Worm (Caenorhabditis elegans) whole organism, young adult: ENCODE measurements around the gene F01E11.18.

ENCODE experiments used
- C17E4.6 ChIP-seq: fragments of 200-800 bp; sonication (Bioruptor generic); IDR thresholded peaks from 2 replicates; pipeline ENCODE4 v1.3.6; 2022; ENCODE audit warnings: missing genetic modification reagents, missing genetic modification characterization, missing compliant biosample characterization
- D2030.7 ChIP-seq: fragments of 200-800 bp; sonication (Bioruptor generic); IDR thresholded peaks from 2 replicates; pipeline ENCODE4 v1.3.6; 2022; ENCODE audit warnings: missing genetic modification reagents, missing genetic modification characterization, missing compliant biosample characterization
- F33H1.4 ChIP-seq: fragments of 200-800 bp; sonication (Bioruptor generic); IDR thresholded peaks from 2 replicates; pipeline ENCODE4 v1.3.6; 2022; ENCODE audit warnings: missing genetic modification reagents, missing genetic modification characterization, missing compliant biosample characterization
- F37B4.10 ChIP-seq: fragments of 200-800 bp; sonication (Bioruptor generic); IDR thresholded peaks from 2 replicates; pipeline ENCODE4 v1.3.6; 2022; ENCODE audit warnings: missing genetic modification characterization, missing compliant biosample characterization
- K11D2.4 ChIP-seq: fragments of 200-800 bp; sonication (Bioruptor generic); IDR thresholded peaks from 2 replicates; pipeline ENCODE4 v1.3.6; 2022; ENCODE audit warnings: missing genetic modification reagents, missing genetic modification characterization, missing compliant biosample characterization
- Y67H2A.10 ChIP-seq: fragments of 200-800 bp; sonication (Bioruptor generic); conservative IDR thresholded peaks from 2 replicates; pipeline ENCODE4 v1.3.6; 2022; ENCODE audit warnings: missing genetic modification reagents, missing genetic modification characterization, missing compliant biosample characterization
- Y79H2A.3 ChIP-seq: fragments of 200-800 bp; sonication (Bioruptor generic); conservative IDR thresholded peaks from 2 replicates; pipeline ENCODE4 v1.3.6; 2022; ENCODE audit warnings: missing genetic modification reagents, missing genetic modification characterization, missing compliant biosample characterization
- ZK185.1 ChIP-seq: sonication (generic microtip); optimal IDR thresholded peaks from 2 replicates; lab custom pipeline; 2016; ENCODE audit warnings: mild to moderate bottlenecking, missing genetic modification characterization, missing compliant biosample characterization; ENCODE audit not compliant: poor library complexity, severe bottlenecking
- aptf-3 ChIP-seq: fragments of 200-800 bp; sonication (Bioruptor generic); IDR thresholded peaks from 2 replicates; pipeline ENCODE4 v1.3.6; 2022; ENCODE audit warnings: missing genetic modification characterization, missing compliant biosample characterization
- attf-3 ChIP-seq: fragments of 200-800 bp; sonication (Bioruptor generic); conservative IDR thresholded peaks from 2 replicates; pipeline ENCODE4 v1.3.6; 2022; ENCODE audit warnings: missing genetic modification reagents, missing genetic modification characterization, missing compliant biosample characterization
- bed-2 ChIP-seq: fragments of 200-800 bp; sonication (Bioruptor generic); IDR thresholded peaks from 2 replicates; pipeline ENCODE4 v1.3.6; 2022; ENCODE audit warnings: missing genetic modification reagents, missing genetic modification characterization, missing compliant biosample characterization
- ceh-100 ChIP-seq: fragments of 200-800 bp; sonication (Bioruptor generic); IDR thresholded peaks from 2 replicates; pipeline ENCODE4 v1.3.6; 2022; ENCODE audit warnings: missing genetic modification reagents, missing genetic modification characterization, missing compliant biosample characterization
- ceh-40 ChIP-seq: fragments of 200-800 bp; sonication (Bioruptor generic); IDR thresholded peaks from 2 replicates; pipeline ENCODE4 v1.3.6; 2022; ENCODE audit warnings: missing genetic modification characterization, missing compliant biosample characterization
- die-1 ChIP-seq: sonication (generic microtip); optimal IDR thresholded peaks from 2 replicates; lab custom pipeline; 2016; ENCODE audit warnings: missing genotype, mild to moderate bottlenecking, missing genetic modification characterization, missing compliant biosample characterization
- efl-1 ChIP-seq: fragments of 150-350 bp; optimal IDR thresholded peaks from 2 replicates; lab custom pipeline; 2014; ENCODE audit warnings: missing biosample characterization, missing genetic modification reagents, missing genetic modification characterization
- ets-4 ChIP-seq: fragments of 200-800 bp; sonication (Bioruptor generic); optimal IDR thresholded peaks from 2 replicates; lab custom pipeline; 2018; ENCODE audit warnings: mild to moderate bottlenecking, missing genetic modification characterization, missing compliant biosample characterization
- him-1 ChIP-seq: sonication (generic microtip); optimal IDR thresholded peaks from 2 replicates; lab custom pipeline; 2016; ENCODE audit warnings: missing genotype, missing genetic modification reagents, missing genetic modification characterization, missing compliant biosample characterization
- hsf-1 ChIP-seq: fragments of 200-800 bp; sonication (Bioruptor generic); IDR thresholded peaks from 2 replicates; pipeline ENCODE4 v1.3.6; 2022; ENCODE audit warnings: missing genetic modification reagents, missing genetic modification characterization, missing compliant biosample characterization
- lag-1 ChIP-seq: fragments of 200-800 bp; sonication (Bioruptor generic); IDR thresholded peaks from 2 replicates; pipeline ENCODE4 v1.3.6; 2022; ENCODE audit warnings: missing genetic modification reagents, missing genetic modification characterization, missing compliant biosample characterization
- let-526 ChIP-seq: fragments of 200-800 bp; sonication (Bioruptor generic); IDR thresholded peaks from 2 replicates; pipeline ENCODE4 v1.3.6; 2022; ENCODE audit warnings: missing genetic modification reagents, missing genetic modification characterization, missing compliant biosample characterization
- lin-35 ChIP-seq, 3 experiments: fragments of 150-350 bp in 2 of 3; sonication (generic microtip) in 1 of 3; optimal IDR thresholded peaks; 2 replicates each; lab custom pipeline; 2014 to 2018; ENCODE audit warnings: missing biosample characterization in 3 of 3, missing genetic modification characterization in 3 of 3, missing genetic modification reagents in 3 of 3
- lsy-27 ChIP-seq: sonication (generic microtip); optimal IDR thresholded peaks from 2 replicates; lab custom pipeline; 2017; ENCODE audit warnings: missing genetic modification characterization, mild to moderate bottlenecking, missing compliant biosample characterization, antibody characterized with exemption, missing genotype, borderline replicate concordance; ENCODE audit not compliant: insufficient read depth
- madf-10 ChIP-seq: sonication (generic microtip); optimal IDR thresholded peaks from 2 replicates; lab custom pipeline; 2016; ENCODE audit warnings: mild to moderate bottlenecking, missing genetic modification characterization, missing compliant biosample characterization
- nfya-1 ChIP-seq: sonication (generic microtip); optimal IDR thresholded peaks from 2 replicates; lab custom pipeline; 2017; ENCODE audit warnings: antibody characterized with exemption, missing compliant biosample characterization, missing genetic modification characterization, borderline replicate concordance; ENCODE audit not compliant: insufficient read depth
- nfya-2 ChIP-seq: fragments of 200-800 bp; sonication (Bioruptor generic); IDR thresholded peaks from 2 replicates; pipeline ENCODE4 v1.3.6; 2022; ENCODE audit warnings: missing genetic modification reagents, missing genetic modification characterization, missing compliant biosample characterization
- nhr-179 ChIP-seq: sonication (generic microtip); optimal IDR thresholded peaks from 2 replicates; lab custom pipeline; 2016; ENCODE audit warnings: mild to moderate bottlenecking, missing genetic modification characterization, missing compliant biosample characterization
- nhr-90 ChIP-seq: sonication (generic microtip); optimal IDR thresholded peaks from 2 replicates; lab custom pipeline; 2016; ENCODE audit warnings: missing genotype, mild to moderate bottlenecking, missing genetic modification characterization, missing compliant biosample characterization
- rcor-1 ChIP-seq: fragments of 200-800 bp; sonication (Bioruptor generic); IDR thresholded peaks from 2 replicates; pipeline ENCODE4 v1.3.6; 2022; ENCODE audit warnings: missing genetic modification reagents, missing genetic modification characterization, missing compliant biosample characterization
- snpc-4 ChIP-seq, 5 experiments: fragments of 150-350 bp in 1 of 5; sonication (generic microtip) in 4 of 5; optimal IDR thresholded peaks; 2 replicates each; lab custom pipeline; 2014 to 2018; ENCODE audit warnings: missing genetic modification characterization in 5 of 5, missing biosample characterization in 3 of 5, antibody characterized with exemption in 2 of 5, mild to moderate bottlenecking in 2 of 5, missing compliant biosample characterization in 2 of 5, missing genotype in 2 of 5, moderate library complexity in 2 of 5, missing genetic modification reagents in 1 of 5
- somi-1 ChIP-seq: fragments of 200-800 bp; sonication (Bioruptor generic); optimal IDR thresholded peaks from 2 replicates; lab custom pipeline; 2018; ENCODE audit warnings: mild to moderate bottlenecking, missing genetic modification characterization, missing compliant biosample characterization
- unc-130 ChIP-seq: sonication (generic microtip); optimal IDR thresholded peaks from 2 replicates; lab custom pipeline; 2016; ENCODE audit warnings: missing genetic modification reagents, missing genetic modification characterization, missing compliant biosample characterization
- ztf-25 ChIP-seq: fragments of 200-800 bp; sonication (Bioruptor generic); IDR thresholded peaks from 2 replicates; pipeline ENCODE4 v1.3.6; 2022; ENCODE audit warnings: missing genetic modification reagents, missing genetic modification characterization, missing compliant biosample characterization

Gene F01E11.18

ce11 chrX:7005475-7005874 lies 16.0 kb downstream of the F01E11.18 start, which contains the start of gene tyra-2:
tyra-2 (minus strand) TSS chrX:7005575.
- TF ChIP-seq nhr-90 (tag; lab: Kevin White, UChicago) (no peak), rcor-1 (no peak), F37B4.10 (GFP tag; lab: Robert Waterston, UW) (no peak), nfya-2 (GFP tag; lab: Robert Waterston, UW) (no peak), die-1 (tag; lab: Kevin White, UChicago) (no peak), ceh-100 (GFP tag; lab: Robert Waterston, UW) (no peak), ets-4 (GFP tag; lab: Kevin White, UChicago) (no peak), hsf-1 (GFP tag; lab: Robert Waterston, UW) (no peak), F33H1.4 (GFP tag; lab: Robert Waterston, UW) (no peak), unc-130 (GFP tag; lab: Kevin White, UChicago) (no peak), efl-1 (GFP tag; lab: Kevin White, UChicago) (no peak), Y79H2A.3 (GFP tag; lab: Robert Waterston, UW) (no peak), bed-2 (no peak), K11D2.4 (GFP tag; lab: Robert Waterston, UW) (no peak)

ce11 chrX:7005919-7006318 lies 16.5 kb downstream of the F01E11.18 start:
- no peak for TF ChIP-seq lsy-27 (tag; lab: Kevin White, UChicago)
- TF ChIP-seq snpc-4 (GFP tag; optimal IDR thresholded peaks at IDR 0.05; lab: Kevin White, UChicago), result peak; percentile 14
- peak in 2 of 4 experiments; percentile 71 to 81 for TF ChIP-seq snpc-4 (tag; optimal IDR thresholded peaks at IDR 0.05; lab: Kevin White, UChicago)
- TF ChIP-seq nfya-1 (tag; lab: Kevin White, UChicago), result no peak
- TF ChIP-seq ztf-25 (GFP tag; lab: Robert Waterston, UW), result no peak
- TF ChIP-seq lag-1, result no peak
- TF ChIP-seq ZK185.1 (tag; lab: Kevin White, UChicago), result no peak

ce11 chrX:7019733-7020132 lies 30.3 kb downstream of the F01E11.18 start, which contains the start of gene cah-5:
cah-5 (plus strand) TSS chrX:7020033.
- TF ChIP-seq somi-1 (no peak), aptf-3 (GFP tag; lab: Robert Waterston, UW) (no peak), attf-3 (GFP tag; lab: Robert Waterston, UW) (no peak), lin-35 (GFP tag; optimal IDR thresholded peaks at IDR 0.05; lab: Kevin White, UChicago) (no peak), C17E4.6 (GFP tag; lab: Robert Waterston, UW) (no peak), efl-1 (GFP tag; lab: Kevin White, UChicago) (no peak), D2030.7 (GFP tag; lab: Robert Waterston, UW) (no peak), F37B4.10 (GFP tag; lab: Robert Waterston, UW) (no peak), madf-10 (tag; lab: Kevin White, UChicago) (no peak), Y67H2A.10 (no peak), nhr-179 (tag; lab: Kevin White, UChicago) (no peak), ceh-40 (GFP tag; lab: Robert Waterston, UW) (no peak)

ce11 chrX:7028836-7029235 lies 39.4 kb downstream of the F01E11.18 start, which contains the start of gene flp-26:
flp-26 (plus strand) TSS chrX:7029136.
- TF ChIP-seq let-526 (no peak), him-1 (tag; lab: Kevin White, UChicago) (no peak)
